Worm (Caenorhabditis elegans) whole organism, young adult: ENCODE results near the gene gipc-2.

Experiments used
- ama-1 ChIP-seq, 3 experiments: fragments of 150-350 bp in 1 of 3; sonication (generic microtip) in 2 of 3; optimal IDR thresholded peaks; 2 replicates each; lab custom pipeline; 2014 to 2018; ENCODE audit warnings: missing biosample characterization in 2 of 3, missing genetic modification characterization in 2 of 3, missing genetic modification reagents in 2 of 3
- ceh-91 ChIP-seq: fragments of 200-800 bp; sonication (Bioruptor generic); IDR thresholded peaks from 2 replicates; pipeline ENCODE4 v1.3.6; 2022; ENCODE audit warnings: missing genetic modification reagents, missing genetic modification characterization, missing compliant biosample characterization
- egl-18 ChIP-seq: fragments of 200-800 bp; sonication (Bioruptor generic); IDR thresholded peaks from 2 replicates; pipeline ENCODE4 v1.3.6; 2022; ENCODE audit warnings: missing genetic modification reagents, missing genetic modification characterization, missing compliant biosample characterization
- gei-17 ChIP-seq: fragments of 200-800 bp; sonication (Bioruptor generic); optimal IDR thresholded peaks from 2 replicates; lab custom pipeline; 2018; ENCODE audit warnings: mild to moderate bottlenecking, missing genetic modification characterization, missing compliant biosample characterization
- snpc-1.3 ChIP-seq: sonication (generic microtip); optimal IDR thresholded peaks from 2 replicates; lab custom pipeline; 2017; ENCODE audit warnings: missing genetic modification characterization, mild to moderate bottlenecking, missing compliant biosample characterization, antibody characterized with exemption, moderate library complexity, missing genotype, missing genetic modification reagents; ENCODE audit not compliant: insufficient read depth
- snpc-4 ChIP-seq, 5 experiments: fragments of 150-350 bp in 1 of 5; sonication (generic microtip) in 4 of 5; optimal IDR thresholded peaks; 2 replicates each; lab custom pipeline; 2014 to 2018; ENCODE audit warnings: missing genetic modification characterization in 5 of 5, missing biosample characterization in 3 of 5, antibody characterized with exemption in 2 of 5, mild to moderate bottlenecking in 2 of 5, missing compliant biosample characterization in 2 of 5, missing genotype in 2 of 5, moderate library complexity in 2 of 5, missing genetic modification reagents in 1 of 5
- somi-1 ChIP-seq: fragments of 200-800 bp; sonication (Bioruptor generic); optimal IDR thresholded peaks from 2 replicates; lab custom pipeline; 2018; ENCODE audit warnings: mild to moderate bottlenecking, missing genetic modification characterization, missing compliant biosample characterization
- unc-62 ChIP-seq: fragments of 150-350 bp; optimal IDR thresholded peaks from 2 replicates; lab custom pipeline; 2014; ENCODE audit warnings: missing biosample characterization, missing genetic modification reagents, missing genetic modification characterization

- TF ChIP-seq ama-1 (optimal IDR thresholded peaks at IDR 0.05; lab: Kevin White, UChicago) (no peak), ama-1 (GFP tag; optimal IDR thresholded peaks at IDR 0.05; lab: Kevin White, UChicago) (no peak), somi-1 (GFP tag; lab: Kevin White, UChicago) (no peak), egl-18 (GFP tag; lab: Robert Waterston, UW) (no peak), ceh-91 (GFP tag; lab: Robert Waterston, UW) (no peak), unc-62 (no peak), gei-17 (no peak), snpc-4 (GFP tag; optimal IDR thresholded peaks at IDR 0.05; lab: Kevin White, UChicago) (no peak), snpc-4 (tag; optimal IDR thresholded peaks at IDR 0.05; lab: Kevin White, UChicago) (no peak), snpc-1.3 (tag; lab: Kevin White, UChicago) (no peak)
Observed at ce11 chrIV:10009536-10009935, 17.9 kb downstream of the gipc-2 start, which contains the start of gene magu-4.
